Worm (Caenorhabditis elegans) whole organism, late embryonic: ENCODE data around the gene riok-3.

Experiments
- C08G9.2 ChIP-seq: sonication (generic microtip); optimal IDR thresholded peaks from 2 replicates; lab custom pipeline; 2016; ENCODE audit warnings: mild to moderate bottlenecking, missing genetic modification characterization, moderate library complexity, missing compliant biosample characterization
- F13H6.1 ChIP-seq: sonication (generic microtip); optimal IDR thresholded peaks from 2 replicates; lab custom pipeline; 2016; ENCODE audit warnings: missing genetic modification characterization, missing compliant biosample characterization
- K02D7.2 ChIP-seq: sonication (generic microtip); optimal IDR thresholded peaks from 2 replicates; lab custom pipeline; 2017; ENCODE audit warnings: mild to moderate bottlenecking, missing genetic modification characterization, missing compliant biosample characterization
- ama-1 ChIP-seq: fragments of 150-350 bp; optimal IDR thresholded peaks from 2 replicates; lab custom pipeline; 2014
- ceh-19 ChIP-seq: fragments of 200-800 bp; sonication (Bioruptor generic); optimal IDR thresholded peaks from 2 replicates; lab custom pipeline; 2018; ENCODE audit warnings: mild to moderate bottlenecking, missing genetic modification characterization, missing compliant biosample characterization
- ceh-2 ChIP-seq: sonication (generic microtip); optimal IDR thresholded peaks from 2 replicates; lab custom pipeline; 2016; ENCODE audit warnings: missing genotype, missing genetic modification characterization, missing compliant biosample characterization
- che-1 ChIP-seq: sonication (generic microtip); optimal IDR thresholded peaks from 2 replicates; lab custom pipeline; 2016; ENCODE audit warnings: mild to moderate bottlenecking, missing genetic modification characterization, missing compliant biosample characterization
- dve-1 ChIP-seq: sonication (generic microtip); optimal IDR thresholded peaks from 2 replicates; lab custom pipeline; 2017; ENCODE audit warnings: antibody characterized with exemption, mild to moderate bottlenecking, missing genetic modification characterization, missing compliant biosample characterization
- elt-2 ChIP-seq: sonication (generic microtip); optimal IDR thresholded peaks from 2 replicates; lab custom pipeline; 2016; ENCODE audit warnings: missing genetic modification reagents, missing genetic modification characterization, missing compliant biosample characterization
- elt-4 ChIP-seq: sonication (generic microtip); optimal IDR thresholded peaks from 2 replicates; lab custom pipeline; 2016; ENCODE audit warnings: missing genetic modification characterization, missing compliant biosample characterization
- gmeb-2 ChIP-seq: sonication (generic microtip); optimal IDR thresholded peaks from 2 replicates; lab custom pipeline; 2016; ENCODE audit warnings: missing genetic modification characterization, inconsistent platforms, missing compliant biosample characterization
- hlh-13 ChIP-seq: fragments of 200-800 bp; sonication (Bioruptor generic); optimal IDR thresholded peaks from 2 replicates; lab custom pipeline; 2018; ENCODE audit warnings: mild to moderate bottlenecking, missing genetic modification characterization, missing compliant biosample characterization
- hlh-15 ChIP-seq: sonication (generic microtip); optimal IDR thresholded peaks from 2 replicates; lab custom pipeline; 2016; ENCODE audit warnings: missing genetic modification characterization, missing compliant biosample characterization
- hlh-6 ChIP-seq: sonication (generic microtip); optimal IDR thresholded peaks from 2 replicates; lab custom pipeline; 2016; ENCODE audit warnings: missing genotype, missing genetic modification characterization, missing compliant biosample characterization
- lim-6 ChIP-seq: sonication (generic microtip); optimal IDR thresholded peaks from 2 replicates; lab custom pipeline; 2016; ENCODE audit warnings: missing genetic modification characterization, missing compliant biosample characterization
- mec-3 ChIP-seq: sonication (generic microtip); optimal IDR thresholded peaks from 2 replicates; lab custom pipeline; 2016; ENCODE audit warnings: borderline replicate concordance, missing genetic modification characterization, missing compliant biosample characterization
- nfya-1 ChIP-seq: sonication (generic microtip); optimal IDR thresholded peaks from 2 replicates; lab custom pipeline; 2017; ENCODE audit warnings: missing genetic modification characterization, mild to moderate bottlenecking, missing compliant biosample characterization, antibody characterized with exemption, moderate library complexity
- nhr-232 ChIP-seq: sonication (generic microtip); optimal IDR thresholded peaks from 2 replicates; lab custom pipeline; 2016; ENCODE audit warnings: missing genetic modification characterization, missing compliant biosample characterization
- npax-4 ChIP-seq: sonication (generic microtip); optimal IDR thresholded peaks from 2 replicates; lab custom pipeline; 2016; ENCODE audit warnings: missing genetic modification characterization, missing compliant biosample characterization
- odd-2 ChIP-seq: sonication (generic microtip); optimal IDR thresholded peaks from 2 replicates; lab custom pipeline; 2017; ENCODE audit warnings: antibody characterized with exemption, mild to moderate bottlenecking, missing genetic modification characterization, missing compliant biosample characterization
- pag-3 ChIP-seq: sonication (generic microtip); optimal IDR thresholded peaks from 2 replicates; lab custom pipeline; 2016; ENCODE audit warnings: missing compliant biosample characterization, missing genetic modification characterization, borderline replicate concordance
- pax-1 ChIP-seq: fragments of 150-350 bp; optimal IDR thresholded peaks from 2 replicates; lab custom pipeline; 2014; ENCODE audit warnings: missing biosample characterization, missing genetic modification characterization
- pqm-1 ChIP-seq: sonication (generic microtip); optimal IDR thresholded peaks from 2 replicates; lab custom pipeline; 2016; ENCODE audit warnings: missing genetic modification characterization, missing compliant biosample characterization
- sox-2 ChIP-seq: fragments of 200-800 bp; sonication (Bioruptor generic); IDR thresholded peaks from 2 replicates; pipeline ENCODE4 v1.3.6; 2022; ENCODE audit warnings: missing genetic modification reagents, missing genetic modification characterization, missing compliant biosample characterization
- syd-9 ChIP-seq: sonication (generic microtip); optimal IDR thresholded peaks from 2 replicates; lab custom pipeline; 2016; ENCODE audit warnings: mild to moderate bottlenecking, missing genetic modification characterization, moderate library complexity, missing compliant biosample characterization
- tbx-7 ChIP-seq: sonication (generic microtip); optimal IDR thresholded peaks from 2 replicates; lab custom pipeline; 2016; ENCODE audit warnings: missing genotype, missing genetic modification characterization, missing compliant biosample characterization
- ttx-3 ChIP-seq: sonication (generic microtip); optimal IDR thresholded peaks from 2 replicates; lab custom pipeline; 2016; ENCODE audit warnings: missing genetic modification reagents, missing genetic modification characterization, missing compliant biosample characterization
- unc-42 ChIP-seq: sonication (generic microtip); optimal IDR thresholded peaks from 2 replicates; lab custom pipeline; 2016; ENCODE audit warnings: missing genotype, missing genetic modification characterization, missing compliant biosample characterization
- unc-55 ChIP-seq: sonication (generic microtip); optimal IDR thresholded peaks from 2 replicates; lab custom pipeline; 2017; ENCODE audit warnings: missing biosample characterization, missing genetic modification reagents, missing genetic modification characterization
- zip-5 ChIP-seq: sonication (generic microtip); optimal IDR thresholded peaks from 2 replicates; lab custom pipeline; 2016; ENCODE audit warnings: missing genetic modification characterization, missing compliant biosample characterization

Gene riok-3

DNA sequence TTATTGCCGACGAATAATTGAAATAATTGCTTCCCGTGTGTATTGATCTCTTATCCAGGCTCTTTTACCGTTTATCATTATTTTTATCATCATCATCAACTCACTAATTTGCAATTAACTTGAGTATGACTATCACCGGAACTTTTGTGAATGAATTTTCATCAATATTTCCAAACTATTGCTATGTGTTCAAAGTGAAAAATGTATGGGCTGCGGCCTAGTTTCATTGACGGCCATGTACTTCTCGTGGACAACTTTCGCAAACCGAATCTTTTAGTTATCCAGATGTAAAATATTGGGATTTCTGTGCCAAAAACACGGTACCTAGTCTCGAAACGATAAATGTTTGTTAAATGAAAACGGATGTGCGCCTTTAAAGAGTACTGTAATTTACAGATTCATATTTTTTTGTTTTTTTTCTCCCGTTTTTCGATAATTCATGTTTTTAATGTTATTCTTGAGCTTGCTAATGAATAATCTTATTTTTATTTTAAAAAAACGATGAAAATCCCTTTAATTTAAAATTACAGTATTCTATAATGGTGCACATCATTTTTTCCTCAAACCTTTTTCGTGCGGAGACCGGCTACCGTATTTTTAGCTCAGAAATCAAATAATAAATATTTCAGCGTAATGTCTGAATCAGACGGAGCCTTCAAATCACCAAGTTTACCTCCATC lies 6.2 kb downstream of the riok-3 start, which contains the start of gene ZK632.2:
Gene ZK632.2 (plus strand): TSS at position 630 of the 680 bp plus-strand sequence.
- TF ChIP-seq zip-5 (tag; lab: Kevin White, UChicago) (no peak), ceh-2 (no peak), hlh-13 (GFP tag; lab: Kevin White, UChicago) (no peak), F13H6.1 (tag; lab: Kevin White, UChicago) (no peak), ttx-3 (tag; lab: Kevin White, UChicago) (no peak), pax-1 (tag; lab: Kevin White, UChicago) (no peak), pqm-1 (no peak), gmeb-2 (tag; lab: Kevin White, UChicago) (no peak), sox-2 (GFP tag; lab: Robert Waterston, UW) (no peak), nfya-1 (tag; lab: Kevin White, UChicago) (no peak), nhr-232 (no peak), elt-2 (tag; lab: Kevin White, UChicago) (no peak), elt-4 (tag; lab: Kevin White, UChicago) (no peak), pag-3 (tag; lab: Kevin White, UChicago) (no peak)

ce11 chrIII:9796448-9796847 lies 8.4 kb downstream of the riok-3 start, which contains the start of gene srxa-10:
TSS of gene srxa-10 (minus strand) at chrIII:9796548.
- TF ChIP-seq zip-5 (tag; lab: Kevin White, UChicago) (no peak), syd-9 (tag; lab: Kevin White, UChicago) (no peak), lim-6 (tag; lab: Kevin White, UChicago) (no peak), odd-2 (no peak), unc-42 (tag; lab: Kevin White, UChicago) (no peak), ama-1 (lab: Kevin White, UChicago) (no peak), hlh-15 (tag; lab: Kevin White, UChicago) (no peak), ceh-2 (no peak), tbx-7 (tag; lab: Kevin White, UChicago) (no peak), dve-1 (tag; lab: Kevin White, UChicago) (no peak)
- TF ChIP-seq, all 69 proteins: peak for 0

ce11 chrIII:9793592-9794417 lies 11.0 kb downstream of the riok-3 start, which contains the start of the genes R10E11.9 and mcm-6:
TSS of gene R10E11.9 (minus strand) at chrIII:9793642.
TSS of gene mcm-6 (plus strand) at chrIII:9794367.
- TF ChIP-seq npax-4 (tag; lab: Kevin White, UChicago): no peak
- TF ChIP-seq K02D7.2 (tag; lab: Kevin White, UChicago): no peak
- TF ChIP-seq C08G9.2: no peak
- TF ChIP-seq hlh-6 (tag; lab: Kevin White, UChicago): no peak
- TF ChIP-seq hlh-15 (tag; lab: Kevin White, UChicago): no peak
- no peak for TF ChIP-seq lim-6 (tag; lab: Kevin White, UChicago)
- TF ChIP-seq pax-1 (tag; lab: Kevin White, UChicago): no peak
- no peak for TF ChIP-seq che-1 (tag; lab: Kevin White, UChicago)
- TF ChIP-seq nfya-1 (tag; lab: Kevin White, UChicago): no peak
- no peak for TF ChIP-seq ceh-19
- no peak for TF ChIP-seq ama-1 (lab: Kevin White, UChicago)
- no peak for TF ChIP-seq hlh-13 (GFP tag; lab: Kevin White, UChicago)
- TF ChIP-seq unc-55 (GFP tag; lab: Kevin White, UChicago): no peak

- TF ChIP-seq nfya-1 (tag; lab: Kevin White, UChicago) (peak; percentile 51), npax-4 (tag; lab: Kevin White, UChicago) (no peak)
Observed at ce11 chrIII:9789607-9790073, 15.2 kb downstream of the riok-3 start, which contains the start of gene R10E11.5. TSS of gene R10E11.5 (minus strand) at chrIII:9789657.

ce11 chrIII:9789083-9789482 lies 15.7 kb downstream of the riok-3 start:
- no peak for TF ChIP-seq mec-3
- peak; percentile 84 for TF ChIP-seq nfya-1 (tag; lab: Kevin White, UChicago)
- TF ChIP-seq, all 69 proteins: peak for 1
